Worm (Caenorhabditis elegans): Measurements from ENCODE around the gene K02D3.2.

K02D3.2 gene

ce11 chrX:13672622-13673021 lies 39.2 kb downstream of the K02D3.2 start (continued):
- TF ChIP-seq Y5F2A.4 (GFP tag; optimal IDR thresholded peaks at IDR 0.05) (no peak), Y75B8A.6 (GFP tag; IDR thresholded peaks at IDR 0.05) (no peak), nhr-28 (tag; optimal IDR thresholded peaks at IDR 0.05) (peak; percentile 76), dmd-6 (GFP tag; IDR thresholded peaks at IDR 0.05) (peak; percentile 50; the same call in 1 of the 2 replicates)

- TF ChIP-seq lsy-2 (tag; optimal IDR thresholded peaks at IDR 0.05) (peak in 1 of 2 experiments; percentile 2), dve-1 (tag; optimal IDR thresholded peaks at IDR 0.05; ENCODE audit: insufficient read depth) (no peak), tag-97 (GFP tag; IDR thresholded peaks at IDR 0.05) (no peak), hlh-11 (tag; optimal IDR thresholded peaks at IDR 0.05) (no peak), ceh-20 (GFP tag; IDR thresholded peaks at IDR 0.05) (no peak), duxl-1 (tag; optimal IDR thresholded peaks at IDR 0.05; ENCODE audit: poor library complexity) (no peak), tra-1 (GFP tag; IDR thresholded peaks at IDR 0.05) (0 out of 2 replicates have a peak, but pooled peaks have one; percentile 32), vab-7 (GFP tag; IDR thresholded peaks at IDR 0.05) (no peak)
These were observed 40.8 kb downstream of the K02D3.2 start for ce11 chrX:13670966-13671365.

ce11 chrX:13669641-13670040 lies 42.2 kb downstream of the K02D3.2 start:
- TF ChIP-seq unc-62 (GFP tag; optimal IDR thresholded peaks at IDR 0.05 in 1 of 2) (no peak), unc-62 (tag; optimal IDR thresholded peaks at IDR 0.05) (no peak), nhr-11 (tag; optimal IDR thresholded peaks at IDR 0.05) (no peak), ctbp-1 (GFP tag; IDR thresholded peaks at IDR 0.05) (no peak), nhr-28 (tag; optimal IDR thresholded peaks at IDR 0.05) (peak; percentile 57), dmd-6 (GFP tag; IDR thresholded peaks at IDR 0.05) (peak; percentile 10; the same call in 1 of the 2 replicates), nhr-111 (GFP tag; optimal IDR thresholded peaks at IDR 0.05) (no peak), lin-38 (GFP tag; IDR thresholded peaks at IDR 0.05) (no peak), Y75B8A.6 (GFP tag; IDR thresholded peaks at IDR 0.05) (no peak), mxl-3 (GFP tag; optimal IDR thresholded peaks at IDR 0.05) (no peak), F10B5.3 (tag; optimal IDR thresholded peaks at IDR 0.05) (no peak), hif-1 (tag; optimal IDR thresholded peaks at IDR 0.05) (no peak), sdz-12 (GFP tag; optimal IDR thresholded peaks at IDR 0.05) (no peak), F26F4.8 (GFP tag; conservative IDR thresholded peaks at IDR 0.05) (no peak), zfp-2 (tag; optimal IDR thresholded peaks at IDR 0.05) (no peak), zip-2 (tag; optimal IDR thresholded peaks at IDR 0.05) (no peak), hlh-30 (tag; optimal IDR thresholded peaks at IDR 0.05; ENCODE audit: insufficient read depth) (peak; percentile 5), ceh-20 (GFP tag; IDR thresholded peaks at IDR 0.05) (no peak), lin-1 (GFP tag; IDR thresholded peaks at IDR 0.05) (no peak), snpc-4 (tag; optimal IDR thresholded peaks at IDR 0.05) (no peak), hlh-11 (tag; optimal IDR thresholded peaks at IDR 0.05) (peak; percentile 67), unc-39 (tag; optimal IDR thresholded peaks at IDR 0.05) (no peak), ces-1 (GFP tag; optimal IDR thresholded peaks at IDR 0.05) (no peak), snpc-1.2 (GFP tag; IDR thresholded peaks at IDR 0.05) (no peak), aha-1 (tag) (no peak), R02D3.7 (tag; optimal IDR thresholded peaks at IDR 0.05) (no peak), nhr-42 (GFP tag; IDR thresholded peaks at IDR 0.05) (no peak), egl-43 (GFP tag; IDR thresholded peaks at IDR 0.05) (no peak), mxl-2 (GFP tag; conservative IDR thresholded peaks at IDR 0.05) (no peak), daf-19 (GFP tag; conservative IDR thresholded peaks at IDR 0.05) (no peak), Y48G9A.11 (GFP tag; IDR thresholded peaks at IDR 0.05) (no peak), dmd-8 (GFP tag; IDR thresholded peaks at IDR 0.05) (no peak), dpl-1 (GFP tag; optimal IDR thresholded peaks at IDR 0.05) (peak; percentile 74), nhr-6 (tag; optimal IDR thresholded peaks at IDR 0.05) (no peak), daf-8 (GFP tag; IDR thresholded peaks at IDR 0.05) (no peak), tra-1 (GFP tag; IDR thresholded peaks at IDR 0.05) (no peak), nhr-237 (tag; optimal IDR thresholded peaks at IDR 0.05) (no peak), fkh-10 (GFP tag; optimal IDR thresholded peaks at IDR 0.05) (no peak), F37D6.2 (tag; optimal IDR thresholded peaks at IDR 0.05) (no peak), ceh-32 (tag; optimal IDR thresholded peaks at IDR 0.05; ENCODE audit: poor library complexity) (no peak), dve-1 (tag; optimal IDR thresholded peaks at IDR 0.05; ENCODE audit: insufficient read depth) (peak; percentile 75), ztf-11 (tag; optimal IDR thresholded peaks at IDR 0.05) (no peak), lin-13 (GFP tag; optimal IDR thresholded peaks at IDR 0.05) (no peak)

All from whole organism, L4 larva.